Fruit fly (Drosophila melanogaster): ENCODE measurements around the gene Sry-beta.
A peak's percentile ranks its signal among the peaks of the same experiment; 100 is the strongest.

The Sry-beta gene

dm6 chr3R:30061154-30061482 lies 21.6 kb downstream of the Sry-beta start (continued):
- no peak for TF ChIP-seq HLH4C (GFP tag; IDR thresholded peaks at IDR 0.05; ENCODE audit: partially characterized antibody)
- peak; percentile 91 for TF ChIP-seq row (GFP tag; IDR thresholded peaks at IDR 0.05)
- peak; percentile 5 for TF ChIP-seq cato (GFP tag; optimal IDR thresholded peaks at IDR 0.05; ENCODE audit: borderline replicate concordance)
- peak; percentile 71 for TF ChIP-seq CG31224 (GFP tag; IDR thresholded peaks at IDR 0.05)
- TF ChIP-seq Xrp1 (GFP tag; IDR thresholded peaks at IDR 0.05): peak; percentile 94
- TF ChIP-seq CG10959 (GFP tag; IDR thresholded peaks at IDR 0.05): peak; percentile 78
- TF ChIP-seq Sry-δ (GFP tag; optimal IDR thresholded peaks at IDR 0.05): peak; percentile 52
- TF ChIP-seq CG17612 (GFP tag; IDR thresholded peaks at IDR 0.05): peak; percentile 75
- no peak for TF ChIP-seq chinmo (GFP tag; IDR thresholded peaks at IDR 0.05; ENCODE audit: partially characterized antibody)
- peak; percentile 65 for TF ChIP-seq E2f2 (GFP tag; IDR thresholded peaks at IDR 0.05)
- peak; percentile 83 for TF ChIP-seq oc (tag; optimal IDR thresholded peaks at IDR 0.05)
- peak; percentile 92 for TF ChIP-seq lab (GFP tag; optimal IDR thresholded peaks at IDR 0.05)
- TF ChIP-seq CG6683 (GFP tag; optimal IDR thresholded peaks at IDR 0.05): peak; percentile 71
- TF ChIP-seq CG16815 (GFP tag; optimal IDR thresholded peaks at IDR 0.05): peak; percentile 27
- TF ChIP-seq CG12391 (tag; optimal IDR thresholded peaks at IDR 0.05): peak; percentile 80
- TF ChIP-seq CG7928 (GFP tag; optimal IDR thresholded peaks at IDR 0.05): peak; percentile 17
- TF ChIP-seq Mrtf (GFP tag; IDR thresholded peaks at IDR 0.05): peak; percentile 89
- TF ChIP-seq Nf-YA (GFP tag; IDR thresholded peaks at IDR 0.05): peak; percentile 93
- peak; percentile 88 for TF ChIP-seq dysf (GFP tag; IDR thresholded peaks at IDR 0.05)
- TF ChIP-seq fru (optimal IDR thresholded peaks at IDR 0.05): no peak
- peak; percentile 73 for TF ChIP-seq pb (GFP tag; optimal IDR thresholded peaks at IDR 0.05)
- peak; percentile 72 for TF ChIP-seq CG32767 (GFP tag; IDR thresholded peaks at IDR 0.05)
- TF ChIP-seq toy (GFP tag; IDR thresholded peaks at IDR 0.05): 0 out of 2 replicates have a peak, but pooled peaks have one; percentile 36
- peak; percentile 94 for TF ChIP-seq ttk (GFP tag; IDR thresholded peaks at IDR 0.05)
- peak; percentile 62 for TF ChIP-seq p53 (GFP tag; optimal IDR thresholded peaks at IDR 0.05)
- peak; percentile 87 for TF ChIP-seq peb (GFP tag; IDR thresholded peaks at IDR 0.05)
- TF ChIP-seq CG10321 (GFP tag; IDR thresholded peaks at IDR 0.05): peak; percentile 58; the same call in 1 of the 2 replicates
- TF ChIP-seq CG13775 (GFP tag; optimal IDR thresholded peaks at IDR 0.05): peak; percentile 33
- TF ChIP-seq trh (GFP tag; optimal IDR thresholded peaks at IDR 0.05): peak; percentile 26
- peak; percentile 79 for TF ChIP-seq zen (tag; optimal IDR thresholded peaks at IDR 0.05)
- TF ChIP-seq lov (optimal IDR thresholded peaks at IDR 0.05): no peak
- TF ChIP-seq lov (GFP tag; IDR thresholded peaks at IDR 0.05): peak; percentile 94
- TF ChIP-seq disco-r (GFP tag; optimal IDR thresholded peaks at IDR 0.05): peak; percentile 72
- TF ChIP-seq TFAM (GFP tag; optimal IDR thresholded peaks at IDR 0.05): peak; percentile 72
- TF ChIP-seq CG30431 (GFP tag; optimal IDR thresholded peaks at IDR 0.05): peak; percentile 42
- peak; percentile 57 for TF ChIP-seq CG9215 (GFP tag; IDR thresholded peaks at IDR 0.05)
- no peak for TF ChIP-seq GATAe (GFP tag; conservative IDR thresholded peaks at IDR 0.05)
- 0 out of 2 replicates have a peak, but pooled peaks have one; percentile 43 for TF ChIP-seq ham (GFP tag; IDR thresholded peaks at IDR 0.05)
- TF ChIP-seq unc-4 (GFP tag; IDR thresholded peaks at IDR 0.05; ENCODE audit: partially characterized antibody): no peak
- TF ChIP-seq CG9817 (tag; optimal IDR thresholded peaks at IDR 0.05): peak; percentile 79
- peak; percentile 88 for TF ChIP-seq sob (GFP tag; IDR thresholded peaks at IDR 0.05)
- no peak for TF ChIP-seq CG8478 (optimal IDR thresholded peaks at IDR 0.05)
- TF ChIP-seq NfI (GFP tag; optimal IDR thresholded peaks at IDR 0.05): peak; percentile 52
- TF ChIP-seq CG10274 (GFP tag; optimal IDR thresholded peaks at IDR 0.05): peak; percentile 79
- TF ChIP-seq CG7357 (GFP tag; IDR thresholded peaks at IDR 0.05): peak; percentile 78
- TF ChIP-seq CG12659 (GFP tag; optimal IDR thresholded peaks at IDR 0.05): peak; percentile 60
- peak; percentile 87 for TF ChIP-seq lbe (GFP tag; optimal IDR thresholded peaks at IDR 0.05)
- peak; percentile 24 for TF ChIP-seq CG4617 (GFP tag; optimal IDR thresholded peaks at IDR 0.05; ENCODE audit: borderline replicate concordance)
- peak; percentile 90 for TF ChIP-seq CG6689 (GFP tag; IDR thresholded peaks at IDR 0.05)
- peak; percentile 82 for TF ChIP-seq CG33213 (GFP tag; optimal IDR thresholded peaks at IDR 0.05)
- peak; percentile 86 for TF ChIP-seq CG11695 (GFP tag; IDR thresholded peaks at IDR 0.05)
- TF ChIP-seq HmgZ (tag; optimal IDR thresholded peaks at IDR 0.05): peak; percentile 36
- TF ChIP-seq Dp (GFP tag; optimal IDR thresholded peaks at IDR 0.05): no peak

All from whole organism, embryonic.